Fruit fly (Drosophila melanogaster): ENCODE results near the gene CG43233.
A peak's percentile ranks its signal among the peaks of the same experiment; 100 is the strongest.

CG43233 gene

DNA sequence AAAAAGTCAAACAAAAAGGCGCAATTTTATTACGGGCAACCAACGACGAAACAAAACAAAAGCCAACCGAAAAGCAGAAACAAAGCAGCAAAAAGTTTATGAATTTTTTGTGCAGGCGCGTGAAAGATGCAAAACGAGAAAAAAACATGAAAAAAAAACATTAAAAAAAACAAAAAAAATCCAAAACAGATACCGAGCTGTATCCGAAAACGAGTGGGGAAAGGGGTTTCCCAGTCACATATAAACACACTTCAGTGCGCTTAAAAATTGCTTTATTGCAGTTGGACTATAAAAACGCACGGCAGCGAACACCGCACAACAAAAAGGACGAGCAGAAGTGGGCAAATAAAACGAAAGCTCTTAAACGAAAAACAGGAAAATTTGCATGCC is 13.6 kb upstream of the CG43233 start (continued):
- TF ChIP-seq Sox15 (GFP tag; optimal IDR thresholded peaks at IDR 0.05) (no peak), CG6808 (GFP tag; optimal IDR thresholded peaks at IDR 0.05) (peak; percentile 29), CG10631 (GFP tag; optimal IDR thresholded peaks at IDR 0.05) (no peak), Blimp-1 (GFP tag; optimal IDR thresholded peaks at IDR 0.05) (no peak), Sox14 (GFP tag; optimal IDR thresholded peaks at IDR 0.05) (no peak), CG6792 (GFP tag; optimal IDR thresholded peaks at IDR 0.05) (no peak), cyc (GFP tag; optimal IDR thresholded peaks at IDR 0.05) (no peak), CG6854 (GFP tag; optimal IDR thresholded peaks at IDR 0.05) (peak; percentile 69), topi (GFP tag; optimal IDR thresholded peaks at IDR 0.05) (no peak), fd59A (GFP tag; optimal IDR thresholded peaks at IDR 0.05) (no peak), CG31627 (GFP tag; optimal IDR thresholded peaks at IDR 0.05) (no peak), CG8632 (GFP tag; optimal IDR thresholded peaks at IDR 0.05) (no peak), CG16779 (tag; optimal IDR thresholded peaks at IDR 0.05) (peak; percentile 18), Gug (GFP tag; IDR thresholded peaks at IDR 0.05) (no peak), net (GFP tag; optimal IDR thresholded peaks at IDR 0.05) (no peak), salr (GFP tag; optimal IDR thresholded peaks at IDR 0.05) (no peak), CG6163 (GFP tag; IDR thresholded peaks at IDR 0.05) (no peak), CG8319 (GFP tag; optimal IDR thresholded peaks at IDR 0.05) (no peak), Ets96B (tag; optimal IDR thresholded peaks at IDR 0.05) (no peak)

DNA sequence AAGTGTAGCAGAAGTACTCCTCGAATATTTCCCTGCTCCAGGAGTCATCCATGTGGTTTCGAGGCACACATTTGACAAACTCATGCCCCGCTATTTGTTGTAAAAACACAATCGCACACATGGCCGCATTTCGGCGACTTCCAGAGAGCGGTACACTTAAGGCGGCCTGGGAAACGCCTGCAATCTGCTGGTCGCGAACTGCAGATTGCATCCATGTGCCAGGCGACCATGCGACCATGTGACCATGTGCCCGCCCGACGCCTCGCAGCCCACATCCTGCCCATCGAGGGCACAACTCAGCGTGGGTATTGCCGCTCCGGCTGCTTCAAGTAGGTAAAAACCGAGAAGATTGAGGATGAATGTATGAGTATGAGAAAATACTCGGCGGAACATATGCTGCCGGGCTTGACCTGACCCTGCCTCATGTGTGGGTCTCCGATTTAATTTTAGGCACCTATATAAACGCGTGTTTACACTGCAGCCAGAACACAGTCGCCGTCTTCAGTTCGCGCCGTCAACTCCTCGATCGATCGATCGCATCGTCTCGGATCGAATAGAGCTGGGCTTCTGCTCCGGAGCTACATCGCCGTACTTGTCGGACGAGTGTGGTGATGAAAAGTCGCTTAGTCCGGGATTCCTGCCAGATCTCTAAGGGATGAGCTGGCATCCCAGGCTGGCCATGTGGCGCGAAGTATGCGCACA is 13.0 kb upstream of the CG43233 start:
- TF ChIP-seq fd59A (GFP tag; optimal IDR thresholded peaks at IDR 0.05) (no peak), Ets21C (GFP tag; optimal IDR thresholded peaks at IDR 0.05) (no peak), pdm3 (GFP tag; optimal IDR thresholded peaks at IDR 0.05) (no peak), svp (GFP tag) (peak; percentile 5)

DNA sequence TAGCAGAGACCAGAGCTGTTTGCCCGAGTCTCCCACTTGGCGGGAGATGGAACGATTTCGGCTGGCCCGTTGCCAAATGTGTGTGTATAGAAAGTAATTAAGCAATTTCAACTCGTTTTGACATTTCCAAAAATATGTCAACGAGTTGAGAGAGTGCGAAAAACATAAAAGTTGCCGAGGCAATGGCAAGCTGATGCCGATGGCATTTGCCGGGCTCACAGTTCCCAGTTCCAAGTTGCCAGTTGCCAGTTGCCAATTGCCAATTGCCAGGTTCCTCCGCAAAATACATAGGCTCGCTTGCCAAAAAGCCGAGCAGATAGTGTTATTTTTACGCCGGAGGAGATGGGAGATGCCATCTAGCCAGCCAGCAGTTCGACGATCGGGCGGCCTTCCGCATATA is 10.4 kb upstream of the CG43233 start:
- no peak for TF ChIP-seq Gug (GFP tag; IDR thresholded peaks at IDR 0.05)
- TF ChIP-seq lz (GFP tag; optimal IDR thresholded peaks at IDR 0.05) = no peak
- TF ChIP-seq CG8119 (GFP tag; IDR thresholded peaks at IDR 0.05) = no peak
- no peak for TF ChIP-seq CG6808 (GFP tag; optimal IDR thresholded peaks at IDR 0.05)

DNA sequence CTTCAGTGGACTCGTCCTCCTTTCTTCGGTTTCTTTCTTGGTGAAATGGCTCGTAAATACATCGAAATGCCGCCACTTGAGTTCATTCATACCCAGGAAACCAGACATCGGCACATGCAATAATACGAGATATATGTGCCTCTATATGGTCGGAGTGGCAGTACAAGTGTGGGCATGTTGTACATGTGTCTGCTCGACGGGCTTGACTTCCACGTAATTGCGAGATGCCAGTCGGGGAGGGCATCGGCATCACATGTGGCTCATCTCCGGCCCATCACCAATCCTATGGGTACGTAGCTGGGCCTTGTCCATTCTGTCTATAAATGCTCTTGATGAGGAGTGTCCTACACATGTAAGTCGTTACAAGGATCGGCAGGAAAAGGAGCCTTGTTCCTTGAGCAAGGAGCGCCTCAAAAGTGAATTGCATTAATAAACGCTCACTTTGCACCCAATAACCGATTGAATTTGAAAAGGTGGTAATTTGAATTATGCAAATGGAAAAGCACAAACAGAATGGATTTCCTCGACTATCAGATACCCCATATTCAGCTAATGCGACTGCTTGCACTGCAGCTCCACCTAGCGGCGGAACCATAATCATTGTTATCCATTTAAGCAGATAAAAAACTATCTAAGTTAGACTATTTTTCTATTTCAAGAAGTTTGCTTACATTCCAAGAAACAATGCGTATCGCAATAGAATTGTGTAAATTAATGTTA is 8.1 kb upstream of the CG43233 start:
- no peak for TF ChIP-seq pdm3 (GFP tag; optimal IDR thresholded peaks at IDR 0.05)
- no peak for TF ChIP-seq Hr39 (GFP tag; optimal IDR thresholded peaks at IDR 0.05)
- TF ChIP-seq Hr38 (GFP tag; optimal IDR thresholded peaks at IDR 0.05) = no peak
- TF ChIP-seq Smox (GFP tag; optimal IDR thresholded peaks at IDR 0.05) = no peak
- TF ChIP-seq Lpt (GFP tag; optimal IDR thresholded peaks at IDR 0.05) = no peak
- TF ChIP-seq CG32006 (GFP tag; optimal IDR thresholded peaks at IDR 0.05) = no peak
- TF ChIP-seq Gug (GFP tag; IDR thresholded peaks at IDR 0.05) = no peak
- no peak for TF ChIP-seq Sox15 (GFP tag; optimal IDR thresholded peaks at IDR 0.05)
- no peak for TF ChIP-seq esn (GFP tag; optimal IDR thresholded peaks at IDR 0.05)
- no peak for TF ChIP-seq cyc (GFP tag; optimal IDR thresholded peaks at IDR 0.05)
- TF ChIP-seq salr (GFP tag; optimal IDR thresholded peaks at IDR 0.05) = no peak
- no peak for TF ChIP-seq CG1621 (tag; optimal IDR thresholded peaks at IDR 0.05)
- TF ChIP-seq CG8119 (GFP tag; IDR thresholded peaks at IDR 0.05) = no peak
- TF ChIP-seq spab (GFP tag; optimal IDR thresholded peaks at IDR 0.05) = no peak
- no peak for TF ChIP-seq CG8632 (GFP tag; optimal IDR thresholded peaks at IDR 0.05)
- no peak for TF ChIP-seq eg (GFP tag; IDR thresholded peaks at IDR 0.05)
- no peak for TF ChIP-seq net (GFP tag; optimal IDR thresholded peaks at IDR 0.05)
- no peak for TF ChIP-seq achi (GFP tag; optimal IDR thresholded peaks at IDR 0.05)
- no peak for TF ChIP-seq CG11902 (GFP tag; optimal IDR thresholded peaks at IDR 0.05)
- no peak for TF ChIP-seq Ets21C (GFP tag; optimal IDR thresholded peaks at IDR 0.05)

Data from whole organism, prepupa.